Worm (Caenorhabditis elegans) whole organism, L4 larva: Measurements from ENCODE around the gene C49H3.6.

Experiments
- ama-1 ChIP-seq: fragments of 150-350 bp; optimal IDR thresholded peaks from 2 replicates; lab custom pipeline; 2014; ENCODE audit warnings: inconsistent platforms, mixed read lengths
- ceh-82 ChIP-seq: sonication (generic microtip); optimal IDR thresholded peaks from 2 replicates; lab custom pipeline; 2017; ENCODE audit warnings: missing biosample characterization, missing genetic modification characterization
- fkh-10 ChIP-seq: fragments of 150-350 bp; optimal IDR thresholded peaks from 2 replicates; lab custom pipeline; 2014; ENCODE audit warnings: missing biosample characterization, missing genetic modification reagents, missing genetic modification characterization
- gei-8 ChIP-seq: fragments of 200-800 bp; sonication (Bioruptor generic); optimal IDR thresholded peaks from 2 replicates; lab custom pipeline; 2018; ENCODE audit warnings: mild to moderate bottlenecking, missing genetic modification characterization, missing compliant biosample characterization
- lin-13 ChIP-seq: fragments of 150-350 bp; optimal IDR thresholded peaks from 2 replicates; lab custom pipeline; 2014; ENCODE audit warnings: missing biosample characterization, missing genetic modification reagents, missing genetic modification characterization
- lin-38 ChIP-seq: fragments of 200-800 bp; sonication (Bioruptor generic); IDR thresholded peaks from 2 replicates; pipeline ENCODE4 v1.3.6; 2022; ENCODE audit warnings: missing genetic modification reagents, missing genetic modification characterization, missing compliant biosample characterization
- nhr-6 ChIP-seq: fragments of 150-350 bp; optimal IDR thresholded peaks from 2 replicates; lab custom pipeline; 2014; ENCODE audit warnings: missing biosample characterization, missing genetic modification characterization
- zfp-2 ChIP-seq: sonication (generic microtip); optimal IDR thresholded peaks from 2 replicates; lab custom pipeline; 2016; ENCODE audit warnings: mild to moderate bottlenecking, missing genetic modification characterization, missing compliant biosample characterization

DNA sequence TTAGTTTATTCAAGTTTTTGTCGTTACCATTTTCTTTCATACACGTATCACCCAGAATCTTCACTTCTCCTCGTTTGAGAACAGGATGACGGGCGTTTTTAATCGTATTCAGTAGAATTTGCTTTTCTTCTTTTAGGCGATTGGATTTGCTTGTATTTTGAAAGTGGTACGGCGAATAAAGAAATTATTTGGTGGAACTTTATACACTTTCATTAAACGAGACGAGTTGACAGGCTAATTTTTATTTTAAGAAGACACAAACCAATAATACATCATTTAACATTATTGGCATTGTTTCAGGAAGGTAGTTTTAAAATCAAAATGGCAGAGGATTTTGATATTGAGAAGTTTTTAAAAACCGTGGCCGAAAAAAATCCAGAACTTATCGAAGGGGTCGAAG lies 11.5 kb downstream of the C49H3.6 start, which contains the start of gene C49H3.4:
- TF ChIP-seq fkh-10 (GFP tag; lab: Kevin White, UChicago) (no peak), ceh-82 (tag; lab: Kevin White, UChicago) (no peak), nhr-6 (no peak), gei-8 (GFP tag; lab: Kevin White, UChicago) (no peak), lin-13 (no peak), lin-38 (GFP tag; lab: Robert Waterston, UW) (no peak), ama-1 (lab: Kevin White, UChicago) (peak; percentile 38), zfp-2 (tag; lab: Kevin White, UChicago) (no peak)
